Worm (Caenorhabditis elegans): ENCODE measurements around the gene Y37D8A.5.

Gene Y37D8A.5

ce11 chrIII:12847623-12848022, 7.7 kb downstream of the Y37D8A.5 start (continued):
- TF ChIP-seq rnt-1 (tag; optimal IDR thresholded peaks at IDR 0.05) (no peak), skn-1 (tag; optimal IDR thresholded peaks at IDR 0.05) (peak; percentile 28), blmp-1 (tag; optimal IDR thresholded peaks at IDR 0.05) (peak; percentile 59), dsc-1 (tag; optimal IDR thresholded peaks at IDR 0.05) (no peak), swsn-7 (tag; optimal IDR thresholded peaks at IDR 0.05) (no peak), fkh-4 (tag; optimal IDR thresholded peaks at IDR 0.05; ENCODE audit: borderline replicate concordance) (no peak), ets-5 (GFP tag; IDR thresholded peaks at IDR 0.05) (no peak), unc-98 (GFP tag; IDR thresholded peaks at IDR 0.05) (no peak), ceh-63 (GFP tag; optimal IDR thresholded peaks at IDR 0.05) (no peak), pag-3 (tag; optimal IDR thresholded peaks at IDR 0.05; ENCODE audit: borderline replicate concordance, insufficient read depth) (no peak), ama-1 (optimal IDR thresholded peaks at IDR 0.05) (no peak), aly-2 (tag; optimal IDR thresholded peaks at IDR 0.05) (no peak), pax-3 (tag; optimal IDR thresholded peaks at IDR 0.05) (no peak), ces-1 (GFP tag; optimal IDR thresholded peaks at IDR 0.05) (no peak), fos-1 (tag; optimal IDR thresholded peaks at IDR 0.05) (peak; percentile 56), lsy-2 (tag; optimal IDR thresholded peaks at IDR 0.05) (no peak), ztf-4 (tag; optimal IDR thresholded peaks at IDR 0.05) (no peak), C16A3.4 (tag; optimal IDR thresholded peaks at IDR 0.05) (no peak), elt-3 (tag; optimal IDR thresholded peaks at IDR 0.05) (peak in 4 of 6 experiments; percentile 52 to 87 (median 76)), lir-3 (tag; optimal IDR thresholded peaks at IDR 0.05; ENCODE audit: poor library complexity) (no peak), nhr-71 (tag; optimal IDR thresholded peaks at IDR 0.05) (peak; percentile 4), nhr-85 (tag) (peak; percentile 92), fkh-10 (GFP tag; optimal IDR thresholded peaks at IDR 0.05) (no peak)

- TF ChIP-seq nhr-20 (tag; optimal IDR thresholded peaks at IDR 0.05), result peak; percentile 46
- TF ChIP-seq nhr-19 (GFP tag; conservative IDR thresholded peaks at IDR 0.05), result no peak
- no peak for TF ChIP-seq sptf-1 (tag; optimal IDR thresholded peaks at IDR 0.05)
- no peak for TF ChIP-seq ztf-4 (tag; optimal IDR thresholded peaks at IDR 0.05)
- TF ChIP-seq hlh-4 (tag; optimal IDR thresholded peaks at IDR 0.05), result no peak
- peak in 1 of 2 experiments; percentile 28 for TF ChIP-seq lin-35 (GFP tag; optimal IDR thresholded peaks at IDR 0.05)
- no peak for TF ChIP-seq ces-1 (GFP tag; optimal IDR thresholded peaks at IDR 0.05)
- TF ChIP-seq alr-1 (tag; optimal IDR thresholded peaks at IDR 0.05; ENCODE audit: borderline replicate concordance), result no peak
- TF ChIP-seq nhr-71 (tag; optimal IDR thresholded peaks at IDR 0.05), result peak; percentile 22
- TF ChIP-seq snpc-4 (tag; optimal IDR thresholded peaks at IDR 0.05), result no peak
- no peak for TF ChIP-seq egl-27 (tag; optimal IDR thresholded peaks at IDR 0.05)
- TF ChIP-seq lin-15B (tag; optimal IDR thresholded peaks at IDR 0.05), result no peak
- TF ChIP-seq rnt-1 (tag; optimal IDR thresholded peaks at IDR 0.05), result no peak
- no peak for TF ChIP-seq unc-30 (tag; optimal IDR thresholded peaks at IDR 0.05)
- no peak for TF ChIP-seq zag-1 (tag; optimal IDR thresholded peaks at IDR 0.05)
- peak; percentile 19 for TF ChIP-seq blmp-1 (tag; optimal IDR thresholded peaks at IDR 0.05)
- no peak for TF ChIP-seq aha-1 (tag; optimal IDR thresholded peaks at IDR 0.05)
- no peak for TF ChIP-seq tlp-1 (tag; optimal IDR thresholded peaks at IDR 0.05)
- peak in 1 of 6 experiments; percentile 28 for TF ChIP-seq elt-3 (tag; optimal IDR thresholded peaks at IDR 0.05)
- TF ChIP-seq ztf-11 (tag; optimal IDR thresholded peaks at IDR 0.05), result no peak
- no peak for TF ChIP-seq ceh-90 (tag; optimal IDR thresholded peaks at IDR 0.05)
- no peak for TF ChIP-seq lin-13 (GFP tag; optimal IDR thresholded peaks at IDR 0.05)
- no peak for TF ChIP-seq lir-3 (tag; optimal IDR thresholded peaks at IDR 0.05; ENCODE audit: poor library complexity)
- TF ChIP-seq nhr-47 (tag; optimal IDR thresholded peaks at IDR 0.05), result no peak
- TF ChIP-seq nhr-90 (tag; optimal IDR thresholded peaks at IDR 0.05; ENCODE audit: poor library complexity), result peak; percentile 5
- TF ChIP-seq irx-1 (tag; optimal IDR thresholded peaks at IDR 0.05), result no peak
- TF ChIP-seq C34B4.2 (tag; optimal IDR thresholded peaks at IDR 0.05), result no peak
- peak in 1 of 2 experiments; percentile 29 for TF ChIP-seq mdl-1 (tag; optimal IDR thresholded peaks at IDR 0.05)
- peak; percentile 36 for TF ChIP-seq unc-130 (tag; optimal IDR thresholded peaks at IDR 0.05)
- peak; percentile 28 for TF ChIP-seq snu-23 (GFP tag; optimal IDR thresholded peaks at IDR 0.05)
- TF ChIP-seq nhr-76 (tag; optimal IDR thresholded peaks at IDR 0.05), result no peak
- TF ChIP-seq vab-15 (tag; optimal IDR thresholded peaks at IDR 0.05), result no peak
- no peak for TF ChIP-seq skn-1 (tag; optimal IDR thresholded peaks at IDR 0.05)
- TF ChIP-seq fkh-10 (GFP tag; optimal IDR thresholded peaks at IDR 0.05), result no peak
- TF ChIP-seq nhr-85 (tag), result peak; percentile 89
- TF ChIP-seq tbx-2 (tag; optimal IDR thresholded peaks at IDR 0.05), result peak; percentile 13
- no peak for TF ChIP-seq sup-37 (GFP tag; optimal IDR thresholded peaks at IDR 0.05)
- peak; percentile 31 for TF ChIP-seq lin-14 (GFP tag; optimal IDR thresholded peaks at IDR 0.05)
Observed at ce11 chrIII:12842858-12843257, 12.4 kb downstream of the Y37D8A.5 start.
